Fruit fly (Drosophila melanogaster) whole organism, pupa: ENCODE measurements around the gene CG14174.

Experiments used
- CG10348 ChIP-seq: fragments of 200-800 bp; sonication (Bioruptor generic); IDR thresholded peaks from 2 replicates; pipeline ENCODE4 v1.3.6; 2022; ENCODE audit warnings: missing biosample characterization, missing genetic modification characterization
- CG12605 ChIP-seq: fragments of 200-800 bp; sonication (Bioruptor generic); IDR thresholded peaks from 2 replicates; pipeline ENCODE4 v1.3.6; 2022; ENCODE audit warnings: missing biosample characterization, missing genetic modification characterization
- CG13204 ChIP-seq: fragments of 200-800 bp; sonication (Bioruptor generic); optimal IDR thresholded peaks from 2 replicates; lab custom pipeline; 2018; ENCODE audit warnings: missing biosample characterization, mild to moderate bottlenecking, missing genetic modification characterization, moderate library complexity
- CG14655 ChIP-seq: fragments of 200-800 bp; sonication (Bioruptor generic); optimal IDR thresholded peaks from 3 replicates; lab custom pipeline; 2017; ENCODE audit warnings: mild to moderate bottlenecking, missing biosample characterization, missing genetic modification reagents, missing genetic modification characterization
- CG15710 ChIP-seq: fragments of 200-800 bp; sonication (Bioruptor generic); optimal IDR thresholded peaks from 2 replicates; lab custom pipeline; 2018; ENCODE audit warnings: missing biosample characterization, mild to moderate bottlenecking, missing genetic modification characterization, moderate library complexity
- CG17806 ChIP-seq: fragments of 200-800 bp; sonication (Bioruptor generic); optimal IDR thresholded peaks from 2 replicates; lab custom pipeline; 2018; ENCODE audit warnings: missing biosample characterization, mild to moderate bottlenecking, missing genetic modification characterization, moderate library complexity
- CG32121 ChIP-seq: fragments of 200-800 bp; sonication (Bioruptor generic); IDR thresholded peaks from 2 replicates; pipeline ENCODE4 v1.3.6; 2022; ENCODE audit warnings: missing biosample characterization, missing genetic modification characterization
- CG34367 ChIP-seq: fragments of 200-800 bp; sonication (Bioruptor generic); optimal IDR thresholded peaks from 2 replicates; lab custom pipeline; 2018; ENCODE audit warnings: missing biosample characterization, mild to moderate bottlenecking, missing genetic modification characterization
- CG4496 ChIP-seq: fragments of 200-800 bp; sonication (Bioruptor generic); IDR thresholded peaks from 3 replicates; pipeline ENCODE4 v1.3.6; 2022; ENCODE audit warnings: missing biosample characterization, missing genetic modification characterization
- CG8159 ChIP-seq: fragments of 200-800 bp; sonication (Bioruptor generic); optimal IDR thresholded peaks from 3 replicates; lab custom pipeline; 2018; ENCODE audit warnings: missing biosample characterization, mild to moderate bottlenecking, missing genetic modification characterization, moderate library complexity
- CG8301 ChIP-seq: fragments of 200-800 bp; sonication (Bioruptor generic); optimal IDR thresholded peaks from 2 replicates; lab custom pipeline; 2018; ENCODE audit warnings: missing biosample characterization, mild to moderate bottlenecking, missing genetic modification characterization
- CG9948 ChIP-seq: fragments of 200-800 bp; sonication (Bioruptor generic); optimal IDR thresholded peaks from 2 replicates; lab custom pipeline; 2018; ENCODE audit warnings: missing biosample characterization, mild to moderate bottlenecking, missing genetic modification characterization, moderate library complexity
- D1 ChIP-seq: fragments of 200-800 bp; sonication (Bioruptor generic); optimal IDR thresholded peaks from 2 replicates; lab custom pipeline; 2018; ENCODE audit warnings: missing biosample characterization, mild to moderate bottlenecking, missing genetic modification characterization, moderate library complexity
- EcR ChIP-seq: fragments of 200-800 bp; sonication (Bioruptor generic); optimal IDR thresholded peaks from 3 replicates; lab custom pipeline; 2019; ENCODE audit warnings: missing biosample characterization, missing genetic modification characterization, mild to moderate bottlenecking, moderate library complexity, missing genetic modification reagents
- Ets98B ChIP-seq: fragments of 200-800 bp; sonication (Bioruptor generic); IDR thresholded peaks from 2 replicates; pipeline ENCODE4 v1.3.6; 2022; ENCODE audit warnings: missing biosample characterization, missing genetic modification characterization
- Pif1A ChIP-seq: fragments of 200-800 bp; sonication (Bioruptor generic); optimal IDR thresholded peaks from 3 replicates; lab custom pipeline; 2016; ENCODE audit warnings: missing biosample characterization, missing genetic modification characterization
- Pif1B ChIP-seq: fragments of 200-800 bp; sonication (Bioruptor generic); optimal IDR thresholded peaks from 3 replicates; lab custom pipeline; 2016; ENCODE audit warnings: missing biosample characterization, missing genetic modification characterization
- Snoo ChIP-seq: fragments of 200-800 bp; sonication (Bioruptor generic); optimal IDR thresholded peaks from 3 replicates; lab custom pipeline; 2017; ENCODE audit warnings: missing biosample characterization, mild to moderate bottlenecking, missing genetic modification characterization, inconsistent platforms
- fd96Ca ChIP-seq: fragments of 200-800 bp; sonication (Bioruptor generic); IDR thresholded peaks from 3 replicates; pipeline ENCODE4 v1.3.6; 2022; ENCODE audit warnings: missing biosample characterization, missing genetic modification characterization
- gl ChIP-seq: fragments of 200-800 bp; sonication (Bioruptor generic); optimal IDR thresholded peaks from 2 replicates; lab custom pipeline; 2018; ENCODE audit warnings: missing biosample characterization, mild to moderate bottlenecking, missing genetic modification characterization
- rn ChIP-seq: fragments of 200-800 bp; sonication (Bioruptor generic); IDR thresholded peaks from 2 replicates; pipeline ENCODE4 v1.3.6; 2022; ENCODE audit warnings: missing biosample characterization, missing genetic modification characterization

CG14174 gene

DNA sequence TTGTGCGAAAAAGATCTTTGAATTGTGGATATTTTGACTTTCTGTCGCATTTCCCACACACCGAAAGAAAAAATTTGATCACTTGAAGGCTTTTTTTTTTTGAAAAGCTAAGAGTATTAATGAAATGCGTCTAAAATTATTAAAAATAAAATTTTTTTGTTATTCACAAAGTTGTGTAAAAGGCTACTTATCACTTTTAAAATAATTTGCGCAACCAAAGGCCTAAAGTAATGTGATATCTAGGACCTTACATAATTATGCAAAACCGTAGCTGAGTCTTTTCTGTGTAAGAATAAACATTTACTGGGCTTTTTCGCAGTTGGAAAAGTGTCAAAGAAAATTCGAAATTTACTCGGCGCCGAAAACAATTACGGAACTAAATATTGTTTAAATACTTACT is 45.2 kb downstream of the CG14174 start:
- TF ChIP-seq CG10348 (GFP tag; lab: Robert Waterston, UW) (no peak), Pif1A (GFP tag; lab: Kevin White, UChicago) (no peak), CG15710 (tag; lab: Kevin White, UChicago) (no peak), CG8301 (tag; lab: Kevin White, UChicago) (no peak), Ets98B (GFP tag; lab: Robert Waterston, UW) (no peak), EcR (no peak), CG17806 (tag; lab: Kevin White, UChicago) (peak; percentile 24), gl (no peak), Pif1B (GFP tag; lab: Kevin White, UChicago) (no peak), rn (GFP tag; lab: Robert Waterston, UW) (no peak), CG34367 (tag; lab: Kevin White, UChicago) (no peak), fd96Ca (GFP tag; lab: Robert Waterston, UW) (no peak), CG13204 (GFP tag; lab: Kevin White, UChicago) (no peak), CG32121 (GFP tag; lab: Robert Waterston, UW) (no peak), CG14655 (peak; percentile 53), D1 (tag; lab: Kevin White, UChicago) (no peak), CG12605 (GFP tag; lab: Robert Waterston, UW) (peak; percentile 7; the same call in 1 of the 2 replicates), CG4496 (GFP tag; lab: Robert Waterston, UW) (no peak), CG8159 (tag; lab: Kevin White, UChicago) (peak; percentile 7), Snoo (tag; lab: Kevin White, UChicago) (no peak), CG9948 (peak; percentile 11)

dm6 chr3L:9764915-9765709 is 46.0 kb downstream of the CG14174 start:
- TF ChIP-seq CG8159 (tag; lab: Kevin White, UChicago) = peak; percentile 48
- peak; percentile 25 for TF ChIP-seq CG15710 (tag; lab: Kevin White, UChicago)
- TF ChIP-seq CG4496 (GFP tag; lab: Robert Waterston, UW) = peak; percentile 53; the same call in 2 of the 3 replicates
- TF ChIP-seq CG9948 = peak; percentile 30
- TF ChIP-seq Ets98B (GFP tag; lab: Robert Waterston, UW) = no peak
- TF ChIP-seq CG17806 (tag; lab: Kevin White, UChicago) = peak; percentile 50
- TF ChIP-seq CG14655 = peak; percentile 80
- TF ChIP-seq Pif1A (GFP tag; lab: Kevin White, UChicago) = peak; percentile 23
- peak; percentile 23; the same call in 1 of the 3 replicates for TF ChIP-seq fd96Ca (GFP tag; lab: Robert Waterston, UW)
- TF ChIP-seq CG8301 (tag; lab: Kevin White, UChicago) = peak; percentile 62
- no peak for TF ChIP-seq gl
- no peak for TF ChIP-seq EcR
- peak; percentile 13 for TF ChIP-seq Snoo (tag; lab: Kevin White, UChicago)
- 0 out of 2 replicates have a peak, but pooled peaks have one; percentile 16 for TF ChIP-seq CG12605 (GFP tag; lab: Robert Waterston, UW)
- peak; percentile 24 for TF ChIP-seq Pif1B (GFP tag; lab: Kevin White, UChicago)

dm6 chr3L:9765710-9766005 is 46.5 kb downstream of the CG14174 start:
- TF ChIP-seq CG10348 (GFP tag; lab: Robert Waterston, UW) (no peak), rn (GFP tag; lab: Robert Waterston, UW) (no peak), CG8301 (tag; lab: Kevin White, UChicago) (no peak), Pif1A (GFP tag; lab: Kevin White, UChicago) (no peak), gl (no peak), CG9948 (no peak)

DNA sequence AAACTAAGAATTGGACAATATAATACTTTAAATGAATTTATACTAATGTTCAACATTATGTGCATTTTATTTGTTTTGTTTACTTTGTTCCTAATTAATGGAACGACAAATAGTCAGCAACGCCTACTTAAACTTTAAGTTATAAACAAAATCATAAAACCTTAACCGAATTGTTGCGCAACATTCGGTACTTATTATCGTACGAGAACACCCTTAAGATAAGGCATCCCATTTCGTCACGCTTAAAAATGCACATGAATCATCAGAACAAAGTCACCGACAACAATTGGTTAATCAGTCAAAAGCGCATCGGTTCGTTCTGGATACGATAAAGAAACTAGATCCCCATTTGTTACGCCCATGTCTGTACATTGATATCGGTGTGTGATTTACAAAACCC is 47.2 kb downstream of the CG14174 start:
- TF ChIP-seq gl = no peak
- no peak for TF ChIP-seq CG32121 (GFP tag; lab: Robert Waterston, UW)
- TF ChIP-seq CG34367 (tag; lab: Kevin White, UChicago) = no peak
- no peak for TF ChIP-seq CG8301 (tag; lab: Kevin White, UChicago)
- no peak for TF ChIP-seq CG17806 (tag; lab: Kevin White, UChicago)
- TF ChIP-seq D1 (tag; lab: Kevin White, UChicago) = no peak
- TF ChIP-seq Pif1A (GFP tag; lab: Kevin White, UChicago) = no peak
- TF ChIP-seq Ets98B (GFP tag; lab: Robert Waterston, UW) = no peak
- TF ChIP-seq CG13204 (GFP tag; lab: Kevin White, UChicago) = no peak
- no peak for TF ChIP-seq CG10348 (GFP tag; lab: Robert Waterston, UW)
- no peak for TF ChIP-seq CG14655
- no peak for TF ChIP-seq CG15710 (tag; lab: Kevin White, UChicago)
- TF ChIP-seq Snoo (tag; lab: Kevin White, UChicago) = no peak
- TF ChIP-seq Pif1B (GFP tag; lab: Kevin White, UChicago) = no peak
- no peak for TF ChIP-seq rn (GFP tag; lab: Robert Waterston, UW)
- TF ChIP-seq CG8159 (tag; lab: Kevin White, UChicago) = no peak
- no peak for TF ChIP-seq CG9948
- TF ChIP-seq CG4496 (GFP tag; lab: Robert Waterston, UW) = no peak
- no peak for TF ChIP-seq EcR
- no peak for TF ChIP-seq CG12605 (GFP tag; lab: Robert Waterston, UW)

dm6 chr3L:9767636-9768358 is 48.7 kb downstream of the CG14174 start:
- TF ChIP-seq CG4496 (GFP tag; lab: Robert Waterston, UW) (peak; percentile 46; the same call in 2 of the 3 replicates), CG32121 (GFP tag; lab: Robert Waterston, UW) (no peak), EcR (peak; percentile 88), Ets98B (GFP tag; lab: Robert Waterston, UW) (no peak), CG17806 (tag; lab: Kevin White, UChicago) (no peak)
- TF ChIP-seq, all 21 proteins: peak for 2
